Worm (Caenorhabditis elegans): ENCODE data around the gene clec-232.
"Not testable (repeated sequence)": the region's sequence is repeated elsewhere in the genome, so short reads cannot be mapped to it uniquely, and the experiment has no call there.

DNA sequence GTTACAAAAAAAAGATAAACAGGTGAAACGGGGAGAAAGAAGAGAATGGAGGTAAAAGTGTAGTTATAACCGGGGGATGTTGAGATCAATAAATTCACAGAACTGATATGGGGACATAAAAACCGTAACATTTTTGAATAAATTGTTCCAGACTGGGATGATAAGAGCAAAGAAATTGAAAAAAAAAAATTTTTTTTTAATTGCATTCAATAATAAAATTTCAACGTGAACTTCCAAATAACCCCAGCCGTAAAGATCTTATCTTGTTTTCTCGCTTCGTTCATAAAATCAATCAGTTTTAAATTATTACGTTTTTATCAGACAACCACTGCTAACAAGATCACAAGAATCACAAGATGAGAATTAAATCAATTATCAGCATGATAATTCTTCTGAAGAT lies 15.9 kb downstream of the clec-232 start, which contains the start of gene C06C6.7:
- TF ChIP-seq tbx-37 (GFP tag; conservative IDR thresholded peaks at IDR 0.05); hmg-4 (GFP tag; optimal IDR thresholded peaks at IDR 0.05): not testable (repeated sequence)

Data from whole organism, early embryonic.